Worm (Caenorhabditis elegans): ENCODE results near the gene F49E12.7.

Gene F49E12.7

ce11 chrII:8384344-8384743 is 11.6 kb downstream of the F49E12.7 start (continued):
- no peak for TF ChIP-seq lin-13 (GFP tag; optimal IDR thresholded peaks at IDR 0.05)
- no peak for TF ChIP-seq tag-97 (GFP tag; IDR thresholded peaks at IDR 0.05)
- TF ChIP-seq zip-11 (GFP tag; IDR thresholded peaks at IDR 0.05), result no peak
- TF ChIP-seq ctbp-1 (GFP tag; IDR thresholded peaks at IDR 0.05), result no peak
- TF ChIP-seq nhr-76 (tag; optimal IDR thresholded peaks at IDR 0.05), result no peak
- TF ChIP-seq nhr-28 (tag; optimal IDR thresholded peaks at IDR 0.05), result peak; percentile 76
- TF ChIP-seq zfp-3 (GFP tag; conservative IDR thresholded peaks at IDR 0.05), result no peak
- no peak for TF ChIP-seq nhr-237 (tag; optimal IDR thresholded peaks at IDR 0.05)

ce11 chrII:8382880-8383279 is 13.1 kb downstream of the F49E12.7 start:
- TF ChIP-seq spr-3 (GFP tag; optimal IDR thresholded peaks at IDR 0.05) (no peak), hif-1 (tag; optimal IDR thresholded peaks at IDR 0.05) (peak in 1 of 2 experiments; percentile 83), aly-2 (tag; optimal IDR thresholded peaks at IDR 0.05) (no peak), nhr-28 (tag; optimal IDR thresholded peaks at IDR 0.05) (peak; percentile 97), sdz-12 (GFP tag; optimal IDR thresholded peaks at IDR 0.05) (no peak), snpc-4 (tag; optimal IDR thresholded peaks at IDR 0.05) (no peak), daf-16 (GFP tag; optimal IDR thresholded peaks at IDR 0.05) (peak in 1 of 2 experiments; percentile 45), daf-16 (tag; optimal IDR thresholded peaks at IDR 0.05) (peak; percentile 90), gei-8 (GFP tag; optimal IDR thresholded peaks at IDR 0.05) (peak; percentile 5), Y5F2A.4 (GFP tag; optimal IDR thresholded peaks at IDR 0.05) (no peak), nhr-41 (GFP tag; IDR thresholded peaks at IDR 0.05) (no peak; the same call in 1 of the 2 replicates), nhr-10 (tag; optimal IDR thresholded peaks at IDR 0.05) (peak; percentile 59), arid-1 (GFP tag; conservative IDR thresholded peaks at IDR 0.05) (no peak), T26A8.4 (GFP tag; IDR thresholded peaks at IDR 0.05) (no peak), mdl-1 (tag; optimal IDR thresholded peaks at IDR 0.05) (peak in 1 of 2 experiments; percentile 85), mes-2 (tag; optimal IDR thresholded peaks at IDR 0.05; ENCODE audit: poor library complexity, severe bottlenecking) (no peak), nhr-102 (tag; optimal IDR thresholded peaks at IDR 0.05) (peak; percentile 81), F37D6.2 (tag; optimal IDR thresholded peaks at IDR 0.05) (no peak), T20F7.1 (GFP tag; optimal IDR thresholded peaks at IDR 0.05) (peak; percentile 51), cey-2 (tag; optimal IDR thresholded peaks at IDR 0.05; ENCODE audit: borderline replicate concordance, insufficient read depth) (peak; percentile 21), F10B5.3 (tag; optimal IDR thresholded peaks at IDR 0.05) (no peak), dve-1 (tag; optimal IDR thresholded peaks at IDR 0.05; ENCODE audit: insufficient read depth) (peak; percentile 98), lsy-2 (tag; optimal IDR thresholded peaks at IDR 0.05) (peak in 1 of 2 experiments; percentile 68), lin-29 (GFP tag; IDR thresholded peaks at IDR 0.05) (no peak), tra-1 (GFP tag; IDR thresholded peaks at IDR 0.05) (peak; percentile 52; the same call in 1 of the 2 replicates), madf-5 (GFP tag; IDR thresholded peaks at IDR 0.05) (no peak), ceh-44 (GFP tag; IDR thresholded peaks at IDR 0.05) (no peak), php-3 (GFP tag; IDR thresholded peaks at IDR 0.05) (peak; percentile 94), hlh-11 (tag; optimal IDR thresholded peaks at IDR 0.05) (peak; percentile 95), ztf-7 (tag; optimal IDR thresholded peaks at IDR 0.05) (no peak), ceh-62 (tag; optimal IDR thresholded peaks at IDR 0.05) (no peak), saeg-2 (GFP tag; IDR thresholded peaks at IDR 0.05) (0 out of 2 replicates have a peak, but pooled peaks have one; percentile 62), lir-3 (tag; optimal IDR thresholded peaks at IDR 0.05) (no peak), rbr-2 (tag; optimal IDR thresholded peaks at IDR 0.05) (no peak), hmg-1.1 (GFP tag; IDR thresholded peaks at IDR 0.05) (no peak), snpc-1.2 (GFP tag; IDR thresholded peaks at IDR 0.05) (no peak), pqm-1 (tag; optimal IDR thresholded peaks at IDR 0.05) (peak; percentile 96), vab-7 (GFP tag; IDR thresholded peaks at IDR 0.05) (no peak), nhr-77 (tag; optimal IDR thresholded peaks at IDR 0.05) (peak; percentile 95), spr-1 (tag; optimal IDR thresholded peaks at IDR 0.05) (no peak), aha-1 (tag) (peak; percentile 71), daf-8 (GFP tag; IDR thresholded peaks at IDR 0.05) (no peak), zip-2 (tag; optimal IDR thresholded peaks at IDR 0.05) (peak; percentile 2), mep-1 (tag; optimal IDR thresholded peaks at IDR 0.05) (no peak)
